Fruit fly (Drosophila melanogaster): ENCODE results near the gene Top2.

DNA sequence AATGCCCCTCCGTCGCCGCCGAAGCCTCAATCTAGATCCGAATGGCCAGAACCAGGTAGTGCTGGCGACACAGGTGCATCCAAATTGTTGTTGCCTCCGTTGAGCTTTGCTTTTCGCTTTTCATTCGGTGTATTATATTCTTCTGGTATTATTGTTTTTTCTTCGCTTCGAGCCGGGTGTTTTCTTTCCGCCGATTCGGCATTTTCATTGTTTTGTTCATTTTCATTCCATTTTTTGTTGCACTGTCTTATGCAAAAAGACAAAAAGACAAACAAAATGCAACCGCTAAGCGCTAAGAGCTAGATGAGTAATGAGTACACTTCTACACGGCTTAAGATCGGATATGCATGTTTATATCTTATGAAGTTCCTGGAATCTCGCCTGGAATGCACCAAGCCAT is 19.0 kb upstream of the Top2 start:
- TF ChIP-seq CG8159 (tag; optimal IDR thresholded peaks at IDR 0.05) (no peak), Pif1B (GFP tag; optimal IDR thresholded peaks at IDR 0.05) (no peak), Pif1A (GFP tag; optimal IDR thresholded peaks at IDR 0.05) (no peak), CG4496 (GFP tag; IDR thresholded peaks at IDR 0.05) (no peak), Ets98B (GFP tag; IDR thresholded peaks at IDR 0.05) (no peak), EcR (GFP tag; optimal IDR thresholded peaks at IDR 0.05) (no peak), CG32121 (GFP tag; IDR thresholded peaks at IDR 0.05) (no peak)

Measured in whole organism, pupa.